Worm (Caenorhabditis elegans) whole organism, L3 larva: ENCODE data around the gene K05F1.9.

Source experiments
- ZK546.5 ChIP-seq: sonication (generic microtip); optimal IDR thresholded peaks from 2 replicates; lab custom pipeline; 2017; ENCODE audit warnings: missing biosample characterization, missing genetic modification characterization
- aly-2 ChIP-seq: fragments of 150-350 bp; optimal IDR thresholded peaks from 2 replicates; lab custom pipeline; 2014; ENCODE audit warnings: missing biosample characterization, missing genetic modification characterization
- ceh-16 ChIP-seq: sonication (generic microtip); optimal IDR thresholded peaks from 2 replicates; lab custom pipeline; 2017; ENCODE audit warnings: missing biosample characterization, missing genetic modification characterization
- ceh-28 ChIP-seq: fragments of 150-350 bp; optimal IDR thresholded peaks from 2 replicates; lab custom pipeline; 2014; ENCODE audit warnings: missing biosample characterization, missing genetic modification reagents, missing genetic modification characterization
- ceh-82 ChIP-seq: fragments of 150-350 bp; optimal IDR thresholded peaks from 2 replicates; lab custom pipeline; 2014; ENCODE audit warnings: missing biosample characterization, missing genetic modification characterization
- ceh-9 ChIP-seq: sonication (generic microtip); optimal IDR thresholded peaks from 2 replicates; lab custom pipeline; 2018; ENCODE audit warnings: missing biosample characterization, missing genetic modification characterization
- daf-12 ChIP-seq: fragments of 150-350 bp; optimal IDR thresholded peaks from 2 replicates; lab custom pipeline; 2014; ENCODE audit warnings: missing biosample characterization, missing genetic modification reagents, missing genetic modification characterization
- egl-27 ChIP-seq: sonication (generic microtip); optimal IDR thresholded peaks from 4 replicates; lab custom pipeline; 2017; ENCODE audit warnings: missing biosample characterization, missing genetic modification reagents, missing genetic modification characterization
- egl-5 ChIP-seq: fragments of 150-350 bp; optimal IDR thresholded peaks from 2 replicates; lab custom pipeline; 2017; ENCODE audit warnings: missing biosample characterization, missing genetic modification reagents, missing genetic modification characterization, inconsistent platforms
- elt-1 ChIP-seq: fragments of 150-350 bp; optimal IDR thresholded peaks from 2 replicates; lab custom pipeline; 2014; ENCODE audit warnings: missing biosample characterization, missing genetic modification characterization
- elt-2 ChIP-seq: sonication (generic microtip); optimal IDR thresholded peaks from 2 replicates; lab custom pipeline; 2016; ENCODE audit warnings: missing genetic modification reagents, mild to moderate bottlenecking, missing genetic modification characterization, missing compliant biosample characterization
- elt-3 ChIP-seq, 3 experiments: fragments of 150-350 bp in 1 of 3; sonication (generic microtip) in 2 of 3; optimal IDR thresholded peaks; 2 replicates in 2 of 3; 4 replicates in 1 of 3; lab custom pipeline; 2014 to 2017; ENCODE audit warnings: missing biosample characterization in 3 of 3, missing genetic modification characterization in 3 of 3
- fkh-10 ChIP-seq: sonication (generic microtip); optimal IDR thresholded peaks from 2 replicates; lab custom pipeline; 2017; ENCODE audit warnings: missing biosample characterization, missing genetic modification reagents, missing genetic modification characterization
- fkh-2 ChIP-seq: fragments of 150-350 bp; optimal IDR thresholded peaks from 2 replicates; lab custom pipeline; 2014; ENCODE audit warnings: missing biosample characterization, missing genetic modification reagents, missing genetic modification characterization
- fos-1 ChIP-seq: fragments of 150-350 bp; optimal IDR thresholded peaks from 2 replicates; lab custom pipeline; 2014; ENCODE audit warnings: missing biosample characterization, missing genetic modification characterization
- hmg-11 ChIP-seq: sonication (generic microtip); optimal IDR thresholded peaks from 2 replicates; lab custom pipeline; 2016; ENCODE audit warnings: missing genetic modification characterization, missing compliant biosample characterization
- lin-15B ChIP-seq: fragments of 150-350 bp; optimal IDR thresholded peaks from 2 replicates; lab custom pipeline; 2014; ENCODE audit warnings: missing biosample characterization, missing genetic modification characterization
- mml-1 ChIP-seq: fragments of 150-350 bp; sonication (generic microtip); optimal IDR thresholded peaks from 3 replicates; lab custom pipeline; 2014; ENCODE audit warnings: missing biosample characterization, missing genetic modification characterization
- nfya-1 ChIP-seq: sonication (generic microtip); optimal IDR thresholded peaks from 2 replicates; lab custom pipeline; 2017; ENCODE audit warnings: missing genetic modification characterization, mild to moderate bottlenecking, missing compliant biosample characterization, antibody characterized with exemption, moderate library complexity; ENCODE audit not compliant: insufficient read depth
- nhr-11 ChIP-seq: fragments of 150-350 bp; optimal IDR thresholded peaks from 2 replicates; lab custom pipeline; 2014; ENCODE audit warnings: missing biosample characterization, missing genetic modification characterization
- nhr-237 ChIP-seq: fragments of 150-350 bp; optimal IDR thresholded peaks from 2 replicates; lab custom pipeline; 2014; ENCODE audit warnings: missing biosample characterization, missing genetic modification characterization
- nhr-28 ChIP-seq: fragments of 150-350 bp; optimal IDR thresholded peaks from 2 replicates; lab custom pipeline; 2014; ENCODE audit warnings: missing biosample characterization, missing genetic modification characterization
- nhr-67 ChIP-seq: fragments of 150-350 bp; optimal IDR thresholded peaks from 2 replicates; lab custom pipeline; 2014; ENCODE audit warnings: missing biosample characterization, missing genetic modification characterization
- nhr-76 ChIP-seq: fragments of 150-350 bp; sonication (generic microtip); optimal IDR thresholded peaks from 5 replicates; lab custom pipeline; 2014; ENCODE audit warnings: missing biosample characterization, missing genetic modification characterization
- nhr-77 ChIP-seq: fragments of 150-350 bp; optimal IDR thresholded peaks from 2 replicates; lab custom pipeline; 2014; ENCODE audit warnings: missing biosample characterization, missing genetic modification characterization
- pha-4 ChIP-seq: fragments of 150-350 bp; optimal IDR thresholded peaks from 2 replicates; lab custom pipeline; 2014; ENCODE audit warnings: missing biosample characterization, missing genetic modification reagents, missing genetic modification characterization
- pqm-1 ChIP-seq: fragments of 150-350 bp; optimal IDR thresholded peaks from 2 replicates; lab custom pipeline; 2017; ENCODE audit warnings: missing biosample characterization, missing genetic modification characterization, inconsistent platforms
- snpc-4 ChIP-seq: fragments of 150-350 bp; optimal IDR thresholded peaks from 2 replicates; lab custom pipeline; 2014; ENCODE audit warnings: missing biosample characterization, missing genetic modification characterization
- tbx-2 ChIP-seq: sonication (generic microtip); optimal IDR thresholded peaks from 2 replicates; lab custom pipeline; 2016; ENCODE audit warnings: mild to moderate bottlenecking, missing genetic modification characterization, missing compliant biosample characterization
- unc-62 ChIP-seq: fragments of 150-350 bp; sonication (generic microtip); optimal IDR thresholded peaks from 4 replicates; lab custom pipeline; 2014; ENCODE audit warnings: missing biosample characterization, missing genetic modification reagents, missing genetic modification characterization
- zag-1 ChIP-seq: fragments of 150-350 bp; optimal IDR thresholded peaks from 2 replicates; lab custom pipeline; 2014; ENCODE audit warnings: missing biosample characterization, missing genetic modification characterization
- ztf-11 ChIP-seq: fragments of 150-350 bp; optimal IDR thresholded peaks from 2 replicates; lab custom pipeline; 2014; ENCODE audit warnings: missing biosample characterization, missing genetic modification characterization
- ztf-4 ChIP-seq: fragments of 150-350 bp; optimal IDR thresholded peaks from 2 replicates; lab custom pipeline; 2014; ENCODE audit warnings: missing biosample characterization, missing genetic modification characterization

K05F1.9 gene

DNA sequence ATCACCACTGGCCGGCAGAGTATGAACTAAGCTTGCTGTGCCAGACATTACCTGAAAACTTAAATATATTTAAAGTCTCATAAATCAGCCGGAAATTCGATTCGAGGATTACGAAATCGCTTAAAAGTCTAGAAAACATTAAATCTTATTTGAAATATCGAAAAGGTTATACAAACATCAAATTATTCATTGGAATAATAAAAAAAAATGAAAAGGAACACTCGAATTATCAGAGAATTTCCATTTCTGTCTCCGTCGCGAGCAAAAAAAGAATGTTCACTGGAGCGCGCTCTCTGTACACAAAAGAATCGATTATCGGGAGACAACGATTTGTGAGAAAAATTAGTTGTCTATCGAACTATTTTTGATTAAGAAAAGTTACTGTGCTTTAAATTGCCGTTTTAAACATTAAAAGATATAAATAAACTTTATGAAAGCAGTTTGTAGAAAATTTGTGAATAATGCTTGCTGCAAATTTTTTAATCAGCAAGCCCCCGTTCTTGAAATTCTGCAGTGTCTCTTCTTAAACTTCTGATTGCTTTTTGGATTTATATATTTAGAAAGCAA is 35.3 kb upstream of the K05F1.9 start, which contains the start of gene fzo-1:
fzo-1 (minus strand) TSS at position 51 of the 567 bp plus-strand sequence.
- TF ChIP-seq pha-4 = peak; percentile 72
- no peak for TF ChIP-seq aly-2 (tag; lab: Kevin White, UChicago)
- TF ChIP-seq nfya-1 (tag; lab: Kevin White, UChicago) = peak; percentile 60
- TF ChIP-seq elt-3 (tag; optimal IDR thresholded peaks at IDR 0.05; lab: Kevin White, UChicago) = no peak
- TF ChIP-seq elt-2 (tag; lab: Kevin White, UChicago) = peak; percentile 47
- peak; percentile 22 for TF ChIP-seq fkh-10 (GFP tag; lab: Kevin White, UChicago)
- peak; percentile 52 for TF ChIP-seq lin-15B (tag; lab: Kevin White, UChicago)
- TF ChIP-seq snpc-4 (tag; lab: Kevin White, UChicago) = peak; percentile 29
- no peak for TF ChIP-seq ztf-4 (tag; lab: Kevin White, UChicago)

DNA sequence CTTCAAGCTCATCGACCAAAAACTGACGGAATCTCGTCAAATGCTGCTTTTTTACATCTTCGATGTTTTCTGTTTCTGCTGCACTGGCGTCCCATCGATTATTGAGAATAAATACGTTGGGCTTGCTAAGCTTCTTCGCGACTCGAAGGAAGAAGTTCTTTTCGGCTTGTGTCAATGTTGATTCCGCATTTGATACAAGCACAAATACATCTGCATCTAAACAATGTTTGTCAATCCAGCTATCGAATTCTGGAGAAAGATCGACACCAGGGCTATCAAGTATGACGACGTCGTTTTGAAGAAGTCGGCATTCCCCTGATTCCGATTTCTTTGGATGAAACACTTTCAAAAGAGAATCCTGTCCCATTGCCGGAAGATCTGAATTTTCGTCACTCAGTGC is 34.2 kb upstream of the K05F1.9 start:
- no peak for TF ChIP-seq nhr-76 (tag; lab: Kevin White, UChicago)
- TF ChIP-seq ztf-4 (tag; lab: Kevin White, UChicago) = no peak
- no peak for TF ChIP-seq egl-5 (tag; lab: Kevin White, UChicago)
- no peak for TF ChIP-seq ZK546.5 (tag; lab: Kevin White, UChicago)
- no peak for TF ChIP-seq unc-62 (GFP tag; lab: Kevin White, UChicago)
- TF ChIP-seq egl-27 (tag; lab: Kevin White, UChicago) = no peak
- no peak for TF ChIP-seq nhr-67 (tag; lab: Kevin White, UChicago)
- TF ChIP-seq ceh-82 (tag; lab: Kevin White, UChicago) = no peak
- TF ChIP-seq nfya-1 (tag; lab: Kevin White, UChicago) = no peak
- no peak for TF ChIP-seq ztf-11 (tag; lab: Kevin White, UChicago)
- no peak for TF ChIP-seq hmg-11 (tag; lab: Kevin White, UChicago)
- TF ChIP-seq elt-1 (tag; lab: Kevin White, UChicago) = no peak
- TF ChIP-seq fos-1 (tag; lab: Kevin White, UChicago) = no peak
- no peak for TF ChIP-seq lin-15B (tag; lab: Kevin White, UChicago)
- no peak for TF ChIP-seq nhr-11 (tag; lab: Kevin White, UChicago)
- TF ChIP-seq ceh-16 (tag; lab: Kevin White, UChicago) = no peak
- TF ChIP-seq daf-12 (tag; lab: Kevin White, UChicago) = no peak

DNA sequence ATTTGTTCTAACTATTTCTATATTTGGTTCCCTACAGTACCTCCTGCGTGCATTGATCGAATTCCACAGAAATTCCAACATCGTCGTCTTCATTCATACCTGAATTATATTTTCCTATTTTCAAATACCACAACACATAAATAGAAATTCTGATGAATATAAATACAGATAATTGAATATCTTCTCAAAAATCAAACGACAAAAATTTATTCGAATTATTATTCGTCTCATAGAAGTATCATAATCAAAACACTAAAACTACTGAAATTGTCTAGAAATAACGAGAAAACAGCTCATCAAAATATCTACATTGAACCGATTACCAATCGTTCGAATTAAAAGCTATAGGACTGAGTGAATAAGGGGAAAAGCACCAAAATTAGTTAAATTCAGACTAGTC is 32.2 kb upstream of the K05F1.9 start, which contains the start of gene gtap-1:
gtap-1 (minus strand) TSS at position 101 of the 400 bp plus-strand sequence.
- TF ChIP-seq pha-4 (no peak), nhr-67 (tag; lab: Kevin White, UChicago) (no peak), ztf-4 (tag; lab: Kevin White, UChicago) (no peak), nhr-237 (no peak), lin-15B (tag; lab: Kevin White, UChicago) (no peak), elt-3 (tag; optimal IDR thresholded peaks at IDR 0.05; lab: Kevin White, UChicago) (no peak), tbx-2 (tag; lab: Kevin White, UChicago) (no peak), elt-1 (tag; lab: Kevin White, UChicago) (no peak), ceh-9 (no peak), mml-1 (no peak), zag-1 (tag; lab: Kevin White, UChicago) (no peak), fkh-2 (tag; lab: Kevin White, UChicago) (no peak), ceh-28 (tag; lab: Kevin White, UChicago) (no peak), nhr-11 (tag; lab: Kevin White, UChicago) (no peak), nhr-28 (tag; lab: Kevin White, UChicago) (no peak)
- TF ChIP-seq, all 47 proteins: peak for 0

DNA sequence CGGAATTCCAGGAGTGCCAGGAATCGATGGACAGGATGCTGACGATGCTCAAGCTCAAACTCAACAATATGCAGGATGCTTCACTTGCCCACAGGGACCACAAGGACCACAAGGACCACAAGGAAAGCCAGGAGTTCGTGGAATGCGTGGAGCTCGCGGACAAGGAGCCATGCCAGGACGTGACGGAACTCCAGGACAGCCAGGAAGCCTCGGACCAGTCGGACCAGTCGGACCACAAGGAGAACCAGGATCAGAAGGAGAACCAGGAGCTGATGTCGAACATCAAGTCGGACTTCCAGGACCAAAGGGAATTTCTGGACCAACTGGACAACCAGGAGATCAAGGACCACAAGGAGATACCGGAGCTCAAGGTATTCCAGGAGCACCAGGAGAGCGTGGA is 30.4 kb upstream of the K05F1.9 start:
- TF ChIP-seq nhr-77 (tag; lab: Kevin White, UChicago) = no peak

DNA sequence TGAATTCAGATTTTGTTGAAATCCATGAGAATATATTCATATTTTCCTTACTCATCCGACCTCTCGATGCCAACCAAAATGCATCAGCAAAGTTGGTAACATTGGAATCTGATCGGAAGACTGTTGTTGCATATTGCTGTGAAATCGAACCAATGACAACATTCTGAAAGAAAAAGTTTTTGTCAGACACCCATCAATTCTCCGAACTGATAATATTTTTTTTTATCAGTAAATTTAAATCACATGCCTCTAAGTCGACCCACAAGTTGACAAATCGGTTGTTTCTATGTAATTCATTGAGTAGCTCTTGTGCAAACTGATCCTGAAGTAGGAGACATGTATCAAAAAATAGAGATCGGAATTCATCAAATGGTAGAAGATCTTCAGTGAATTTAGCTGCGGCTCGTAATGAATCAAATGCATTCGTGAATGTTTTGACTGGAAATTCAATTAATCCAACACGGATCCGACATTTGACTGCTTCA is 29.0 kb upstream of the K05F1.9 start, which contains the start of gene col-74:
col-74 (plus strand) TSS at position 435 of the 485 bp plus-strand sequence.
- TF ChIP-seq pqm-1 = peak; percentile 56
- no peak for TF ChIP-seq nhr-76 (tag; lab: Kevin White, UChicago)
- TF ChIP-seq nhr-28 (tag; lab: Kevin White, UChicago) = no peak
- TF ChIP-seq elt-2 (tag; lab: Kevin White, UChicago) = peak; percentile 74
- no peak for TF ChIP-seq ZK546.5 (tag; lab: Kevin White, UChicago)
- TF ChIP-seq nhr-67 (tag; lab: Kevin White, UChicago) = no peak
